Fruit fly (Drosophila melanogaster) whole organism, embryonic: Measurements from ENCODE around the gene AlaRS.
A peak's percentile ranks its signal among the peaks of the same experiment; 100 is the strongest.

Experiments
- Bgb ChIP-seq: fragments of 200-800 bp; sonication (Bioruptor generic); IDR thresholded peaks from 2 replicates; pipeline ENCODE4 v1.3.6; 2022; ENCODE audit warnings: missing biosample characterization, missing genetic modification characterization; ENCODE audit not compliant: partially characterized antibody
- CG10209 ChIP-seq: fragments of 200-800 bp; sonication (Bioruptor generic); optimal IDR thresholded peaks from 3 replicates; lab custom pipeline; 2017; ENCODE audit warnings: missing biosample characterization, mild to moderate bottlenecking, missing genetic modification characterization, missing genetic modification reagents
- CG10543 ChIP-seq: fragments of 200-800 bp; sonication (Bioruptor generic); optimal IDR thresholded peaks from 3 replicates; lab custom pipeline; 2017; ENCODE audit warnings: missing biosample characterization, mild to moderate bottlenecking, missing genetic modification characterization, moderate library complexity
- CG11398 ChIP-seq: fragments of 200-800 bp; sonication (Bioruptor generic); optimal IDR thresholded peaks from 2 replicates; lab custom pipeline; 2016; ENCODE audit warnings: missing biosample characterization, missing genetic modification characterization
- CG12391 ChIP-seq: fragments of 200-800 bp; sonication (Bioruptor generic); optimal IDR thresholded peaks from 3 replicates; lab custom pipeline; 2018; ENCODE audit warnings: missing biosample characterization, mild to moderate bottlenecking, missing genetic modification characterization, moderate library complexity
- CG12659 ChIP-seq: fragments of 200-800 bp; sonication (Bioruptor generic); optimal IDR thresholded peaks from 3 replicates; lab custom pipeline; 2017; ENCODE audit warnings: mild to moderate bottlenecking, missing biosample characterization, missing genetic modification reagents, missing genetic modification characterization
- CG15073 ChIP-seq: fragments of 200-800 bp; sonication (Bioruptor generic); optimal IDR thresholded peaks from 2 replicates; lab custom pipeline; 2016; ENCODE audit warnings: missing biosample characterization, missing genetic modification characterization
- CG16815 ChIP-seq: fragments of 200-800 bp; sonication (Bioruptor generic); optimal IDR thresholded peaks from 3 replicates; lab custom pipeline; 2017; ENCODE audit warnings: missing biosample characterization, mild to moderate bottlenecking, missing genetic modification characterization
- CG18599 ChIP-seq: fragments of 200-800 bp; sonication (Bioruptor generic); optimal IDR thresholded peaks from 3 replicates; lab custom pipeline; 2017; ENCODE audit warnings: missing biosample characterization, missing genetic modification characterization, mild to moderate bottlenecking, moderate library complexity, missing genetic modification reagents
- CG2875 ChIP-seq: fragments of 200-800 bp; sonication (Bioruptor generic); optimal IDR thresholded peaks from 2 replicates; lab custom pipeline; 2017; ENCODE audit warnings: missing biosample characterization, mild to moderate bottlenecking, missing genetic modification characterization, missing genetic modification reagents
- CG3065 ChIP-seq: fragments of 200-800 bp; sonication (Bioruptor generic); optimal IDR thresholded peaks from 2 replicates; lab custom pipeline; 2016; ENCODE audit warnings: missing biosample characterization, missing genetic modification characterization
- CG3163 ChIP-seq: fragments of 200-800 bp; sonication (Bioruptor generic); optimal IDR thresholded peaks from 3 replicates; lab custom pipeline; 2016; ENCODE audit warnings: missing biosample characterization, missing genetic modification characterization
- CG34224 ChIP-seq: fragments of 200-800 bp; sonication (Bioruptor generic); IDR thresholded peaks from 3 replicates; pipeline ENCODE4 v1.3.6; 2022; ENCODE audit warnings: missing biosample characterization, missing genetic modification characterization; ENCODE audit not compliant: partially characterized antibody
- CG34376 ChIP-seq: fragments of 200-800 bp; sonication (Bioruptor generic); optimal IDR thresholded peaks from 2 replicates; lab custom pipeline; 2018; ENCODE audit warnings: missing biosample characterization, mild to moderate bottlenecking, missing genetic modification characterization
- CG43689 ChIP-seq: fragments of 200-800 bp; sonication (Bioruptor generic); IDR thresholded peaks from 2 replicates; pipeline ENCODE4 v1.3.6; 2022; ENCODE audit warnings: missing biosample characterization, missing genetic modification characterization
- CG6683 ChIP-seq: fragments of 200-800 bp; sonication (Bioruptor generic); optimal IDR thresholded peaks from 2 replicates; lab custom pipeline; 2017; ENCODE audit warnings: missing biosample characterization, mild to moderate bottlenecking, missing genetic modification characterization, missing genetic modification reagents
- CG6689 ChIP-seq: fragments of 200-800 bp; sonication (Bioruptor generic); IDR thresholded peaks from 2 replicates; pipeline ENCODE4 v1.3.6; 2022; ENCODE audit warnings: missing biosample characterization, missing genetic modification characterization
- CG9727 ChIP-seq: fragments of 200-800 bp; sonication (Bioruptor generic); optimal IDR thresholded peaks from 3 replicates; lab custom pipeline; 2017; ENCODE audit warnings: missing biosample characterization, mild to moderate bottlenecking, missing genetic modification characterization
- D ChIP-seq, 2 experiments: fragments of 200-800 bp in 1 of 2; fragments of >200 bp in 1 of 2; sonication (Bioruptor generic) in 1 of 2; optimal IDR thresholded peaks; 2 replicates in 1 of 2; 3 replicates in 1 of 2; lab custom pipeline; 2017; ENCODE audit warnings: mild to moderate bottlenecking in 1 of 2, missing biosample characterization in 1 of 2, missing genetic modification characterization in 1 of 2, missing genetic modification reagents in 1 of 2
- Deaf1 ChIP-seq: fragments of 200-800 bp; optimal IDR thresholded peaks from 3 replicates; lab custom pipeline; 2019; ENCODE audit warnings: missing biosample characterization, mild to moderate bottlenecking, missing genetic modification characterization, moderate library complexity
- E2f2 ChIP-seq: fragments of 200-800 bp; sonication (Bioruptor generic); IDR thresholded peaks from 2 replicates; pipeline ENCODE4 v1.3.6; 2022; ENCODE audit warnings: missing biosample characterization, missing genetic modification characterization
- Fer3 ChIP-seq: fragments of 200-800 bp; sonication (Bioruptor generic); optimal IDR thresholded peaks from 2 replicates; lab custom pipeline; 2018; ENCODE audit warnings: missing biosample characterization, mild to moderate bottlenecking, missing genetic modification characterization, moderate library complexity
- Hey ChIP-seq: fragments of 200-800 bp; sonication (Bioruptor generic); optimal IDR thresholded peaks from 3 replicates; lab custom pipeline; 2018; ENCODE audit warnings: missing biosample characterization, mild to moderate bottlenecking, missing genetic modification characterization
- Hmx ChIP-seq: fragments of 200-800 bp; sonication (Bioruptor generic); optimal IDR thresholded peaks from 2 replicates; lab custom pipeline; 2016; ENCODE audit warnings: missing biosample characterization, missing genetic modification characterization
- Lim3 ChIP-seq: fragments of 200-800 bp; sonication (Bioruptor generic); IDR thresholded peaks from 2 replicates; pipeline ENCODE4 v1.3.6; 2022; ENCODE audit warnings: missing biosample characterization, missing genetic modification characterization
- Lpt ChIP-seq: fragments of >200 bp; optimal IDR thresholded peaks from 2 replicates; lab custom pipeline; 2018; ENCODE audit warnings: missing biosample characterization, missing genetic modification characterization
- Scr ChIP-seq: fragments of 200-800 bp; sonication (Bioruptor generic); IDR thresholded peaks from 2 replicates; pipeline ENCODE4 v1.3.6; 2022; ENCODE audit warnings: missing biosample characterization, missing genetic modification characterization; ENCODE audit not compliant: partially characterized antibody
- ap ChIP-seq: fragments of 200-800 bp; sonication (Bioruptor generic); IDR thresholded peaks from 2 replicates; pipeline ENCODE4 v1.3.6; 2022; ENCODE audit warnings: missing biosample characterization, missing genetic modification characterization
- caup ChIP-seq: fragments of 200-800 bp; sonication (Bioruptor generic); optimal IDR thresholded peaks from 3 replicates; lab custom pipeline; 2017; ENCODE audit warnings: missing biosample characterization, mild to moderate bottlenecking, missing genetic modification characterization, moderate library complexity; ENCODE audit not compliant: severe bottlenecking
- chif ChIP-seq, 2 experiments: fragments of 200-800 bp; sonication (Bioruptor generic); optimal IDR thresholded peaks; 3 replicates each; lab custom pipeline; 2016; ENCODE audit warnings: missing biosample characterization in 2 of 2, missing genetic modification characterization in 2 of 2
- exex ChIP-seq: fragments of 200-800 bp; sonication (Bioruptor generic); optimal IDR thresholded peaks from 4 replicates; lab custom pipeline; 2018; ENCODE audit warnings: missing biosample characterization, mild to moderate bottlenecking, missing genetic modification characterization, moderate library complexity
- hkb ChIP-seq, 2 experiments: fragments of 200-800 bp in 1 of 2; fragments of >200 bp in 1 of 2; sonication (Bioruptor generic) in 1 of 2; IDR thresholded peaks in 1 of 2; optimal IDR thresholded peaks in 1 of 2; 2 replicates each; pipeline versions ENCODE4 v1.3.6 to Lab custom; 2017 to 2022; ENCODE audit warnings: missing biosample characterization in 1 of 2, missing genetic modification characterization in 1 of 2
- ind ChIP-seq: fragments of 200-800 bp; sonication (Bioruptor generic); optimal IDR thresholded peaks from 3 replicates; lab custom pipeline; 2016; ENCODE audit warnings: missing biosample characterization, missing genetic modification characterization
- inv ChIP-seq: fragments of 200-800 bp; sonication (Bioruptor generic); IDR thresholded peaks from 2 replicates; pipeline ENCODE4 v1.3.6; 2022; ENCODE audit warnings: missing biosample characterization, missing genetic modification characterization; ENCODE audit not compliant: partially characterized antibody
- lab ChIP-seq: fragments of 200-800 bp; sonication (Bioruptor generic); optimal IDR thresholded peaks from 3 replicates; lab custom pipeline; 2017; ENCODE audit warnings: missing biosample characterization, missing genetic modification characterization, mild to moderate bottlenecking, moderate library complexity, missing genetic modification reagents
- lmd ChIP-seq: fragments of 200-800 bp; sonication (Bioruptor generic); IDR thresholded peaks from 2 replicates; pipeline ENCODE4 v1.3.6; 2022; ENCODE audit warnings: missing biosample characterization, missing genetic modification characterization
- mam ChIP-seq: fragments of 200-800 bp; sonication (Bioruptor generic); optimal IDR thresholded peaks from 3 replicates; lab custom pipeline; 2016; ENCODE audit warnings: missing biosample characterization, missing genetic modification characterization
- nerfin-1 ChIP-seq: fragments of 200-800 bp; sonication (Bioruptor generic); optimal IDR thresholded peaks from 3 replicates; lab custom pipeline; 2019; ENCODE audit warnings: missing biosample characterization, mild to moderate bottlenecking, missing genetic modification characterization, moderate library complexity
- odd ChIP-seq: fragments of 200-800 bp; sonication (Bioruptor generic); optimal IDR thresholded peaks from 2 replicates; lab custom pipeline; 2017; ENCODE audit warnings: missing biosample characterization, mild to moderate bottlenecking, missing genetic modification characterization
- pros ChIP-seq: fragments of 200-800 bp; sonication (Bioruptor generic); optimal IDR thresholded peaks from 3 replicates; lab custom pipeline; 2019; ENCODE audit warnings: missing biosample characterization, mild to moderate bottlenecking, missing genetic modification characterization, moderate library complexity
- repo ChIP-seq: fragments of 200-800 bp; sonication (Bioruptor generic); optimal IDR thresholded peaks from 2 replicates; lab custom pipeline; 2016; ENCODE audit warnings: missing biosample characterization, missing genetic modification characterization
- sens-2 ChIP-seq: fragments of 200-800 bp; sonication (Bioruptor generic); IDR thresholded peaks from 2 replicates; pipeline ENCODE4 v1.3.6; 2022; ENCODE audit warnings: missing biosample characterization, missing genetic modification characterization
- slp2 ChIP-seq: fragments of 200-800 bp; sonication (Bioruptor generic); optimal IDR thresholded peaks from 2 replicates; lab custom pipeline; 2016; ENCODE audit warnings: missing biosample characterization, missing genetic modification characterization
- ssp ChIP-seq: fragments of 200-800 bp; sonication (Bioruptor generic); IDR thresholded peaks from 2 replicates; pipeline ENCODE4 v1.3.6; 2022; ENCODE audit warnings: missing biosample characterization, missing genetic modification characterization
- tll ChIP-seq, 2 experiments: fragments of 200-800 bp in 1 of 2; fragments of >200 bp in 1 of 2; sonication (Bioruptor generic) in 1 of 2; optimal IDR thresholded peaks; 2 replicates each; lab custom pipeline; 2017 to 2019; ENCODE audit warnings: missing biosample characterization in 2 of 2, missing genetic modification characterization in 2 of 2, mild to moderate bottlenecking in 1 of 2, moderate library complexity in 1 of 2
- unc-4 ChIP-seq: fragments of 200-800 bp; sonication (Bioruptor generic); IDR thresholded peaks from 2 replicates; pipeline ENCODE4 v1.3.6; 2022; ENCODE audit warnings: missing biosample characterization, missing genetic modification characterization; ENCODE audit not compliant: partially characterized antibody
- wek ChIP-seq: fragments of 200-800 bp; sonication (Bioruptor generic); optimal IDR thresholded peaks from 3 replicates; lab custom pipeline; 2018; ENCODE audit warnings: missing biosample characterization, mild to moderate bottlenecking, missing genetic modification characterization, moderate library complexity
- yki ChIP-seq: fragments of >200 bp; optimal IDR thresholded peaks from 3 replicates; lab custom pipeline; 2018

Gene AlaRS

DNA sequence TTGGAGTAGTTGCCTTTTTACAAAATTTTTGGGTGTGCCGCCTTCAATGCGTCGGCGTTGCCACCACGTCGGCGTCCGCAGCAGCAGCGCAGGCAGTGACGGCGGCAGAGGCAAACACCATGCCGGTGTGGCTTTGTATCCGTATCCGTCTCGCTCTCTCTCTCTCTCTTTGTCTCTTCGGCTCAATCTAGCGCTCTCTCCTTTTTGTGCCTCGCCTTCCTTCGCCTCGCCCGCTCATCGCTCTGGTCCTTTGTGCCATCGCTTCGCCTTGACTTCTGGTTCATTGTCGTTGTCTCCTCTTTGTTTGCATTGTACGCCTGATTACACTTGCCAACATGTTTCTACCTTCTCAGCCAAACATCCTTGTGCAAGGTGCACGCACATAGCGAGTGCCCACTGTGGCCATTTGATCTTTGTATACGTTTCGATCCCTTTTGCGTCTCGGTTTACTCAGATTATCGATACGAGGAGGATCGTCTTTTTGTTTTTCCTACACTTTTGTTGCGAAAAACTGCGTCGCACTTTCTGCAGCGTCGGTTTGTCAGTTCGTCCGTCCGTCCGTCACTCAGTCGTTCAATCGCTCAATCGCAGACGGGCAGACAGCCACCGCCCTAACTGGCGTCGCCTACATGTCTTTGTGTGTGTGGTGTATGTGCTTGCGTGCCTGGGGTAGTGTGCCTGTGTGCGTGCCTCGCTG lies 34.9 kb upstream of the AlaRS start (continued):
- TF ChIP-seq D (optimal IDR thresholded peaks at IDR 0.05; lab: Kevin White, UChicago), result peak; percentile 99
- peak; percentile 23 for TF ChIP-seq D (GFP tag; optimal IDR thresholded peaks at IDR 0.05; lab: Kevin White, UChicago)
- TF ChIP-seq exex (tag; lab: Kevin White, UChicago), result no peak
- no peak for TF ChIP-seq chif (GFP tag; optimal IDR thresholded peaks at IDR 0.05; lab: Kevin White, UChicago)
- peak; percentile 1 for TF ChIP-seq yki (lab: Kevin White, UChicago)
- TF ChIP-seq CG15073 (GFP tag; lab: Kevin White, UChicago), result no peak
- peak; percentile 67 for TF ChIP-seq E2f2 (GFP tag; lab: Robert Waterston, UW)
- peak; percentile 89 for TF ChIP-seq pros (GFP tag; lab: Kevin White, UChicago)
- TF ChIP-seq CG10209, result peak; percentile 51
- no peak for TF ChIP-seq CG34224 (GFP tag; lab: Robert Waterston, UW)
- TF ChIP-seq sens-2 (GFP tag; lab: Robert Waterston, UW), result no peak
- no peak for TF ChIP-seq caup
- TF ChIP-seq lmd (GFP tag; lab: Robert Waterston, UW), result no peak
- TF ChIP-seq inv (GFP tag; lab: Robert Waterston, UW), result no peak
- no peak for TF ChIP-seq CG12659 (GFP tag; lab: Kevin White, UChicago)
- TF ChIP-seq CG9727 (GFP tag; lab: Kevin White, UChicago), result peak; percentile 22
- TF ChIP-seq wek (GFP tag; lab: Kevin White, UChicago), result peak; percentile 36
- no peak for TF ChIP-seq CG34376 (GFP tag; lab: Kevin White, UChicago)
- TF ChIP-seq Scr (GFP tag; lab: Robert Waterston, UW), result no peak
- peak in 1 of 2 experiments; percentile 99 for TF ChIP-seq tll (GFP tag; optimal IDR thresholded peaks at IDR 0.05; lab: Kevin White, UChicago)
- TF ChIP-seq Bgb (GFP tag; lab: Robert Waterston, UW), result no peak
- TF ChIP-seq nerfin-1 (tag; lab: Kevin White, UChicago), result peak; percentile 2
- TF ChIP-seq Hey, result no peak
- no peak for TF ChIP-seq Lim3 (GFP tag; lab: Robert Waterston, UW)
- TF ChIP-seq CG2875 (GFP tag; lab: Kevin White, UChicago), result no peak
- no peak for TF ChIP-seq hkb (optimal IDR thresholded peaks at IDR 0.05; lab: Kevin White, UChicago)
- TF ChIP-seq hkb (GFP tag; IDR thresholded peaks at IDR 0.05; lab: Robert Waterston, UW), result no peak
- no peak for TF ChIP-seq CG16815 (GFP tag; lab: Kevin White, UChicago)
- no peak for TF ChIP-seq CG3163 (GFP tag; lab: Kevin White, UChicago)
- TF ChIP-seq Deaf1 (tag; lab: Kevin White, UChicago), result peak; percentile 43
- TF ChIP-seq CG10543, result peak; percentile 26
- no peak for TF ChIP-seq ap (GFP tag; lab: Robert Waterston, UW)
- TF ChIP-seq CG11398, result no peak
- no peak for TF ChIP-seq Lpt
- no peak for TF ChIP-seq CG43689 (GFP tag; lab: Robert Waterston, UW)
- no peak for TF ChIP-seq mam (GFP tag; lab: Kevin White, UChicago)
- TF ChIP-seq repo (GFP tag; lab: Kevin White, UChicago), result no peak
- no peak for TF ChIP-seq unc-4 (GFP tag; lab: Robert Waterston, UW)
- no peak for TF ChIP-seq slp2 (GFP tag; lab: Kevin White, UChicago)
- TF ChIP-seq ssp (GFP tag; lab: Robert Waterston, UW), result no peak
- TF ChIP-seq CG6683 (GFP tag; lab: Kevin White, UChicago), result no peak
- no peak for TF ChIP-seq lab (GFP tag; lab: Kevin White, UChicago)
- no peak for TF ChIP-seq odd (GFP tag; lab: Kevin White, UChicago)
- TF ChIP-seq ind, result no peak
- TF ChIP-seq CG3065 (GFP tag; lab: Kevin White, UChicago), result no peak
- no peak for TF ChIP-seq Fer3 (tag; lab: Kevin White, UChicago)
- peak; percentile 26 for TF ChIP-seq CG18599 (GFP tag; lab: Kevin White, UChicago)
- no peak for TF ChIP-seq CG6689 (GFP tag; lab: Robert Waterston, UW)
- TF ChIP-seq Hmx, result no peak
- no peak for TF ChIP-seq CG12391 (tag; lab: Kevin White, UChicago)
